Fruit fly (Drosophila melanogaster): ENCODE data around the gene CG3436.
A peak's percentile ranks its signal among the peaks of the same experiment; 100 is the strongest.

DNA sequence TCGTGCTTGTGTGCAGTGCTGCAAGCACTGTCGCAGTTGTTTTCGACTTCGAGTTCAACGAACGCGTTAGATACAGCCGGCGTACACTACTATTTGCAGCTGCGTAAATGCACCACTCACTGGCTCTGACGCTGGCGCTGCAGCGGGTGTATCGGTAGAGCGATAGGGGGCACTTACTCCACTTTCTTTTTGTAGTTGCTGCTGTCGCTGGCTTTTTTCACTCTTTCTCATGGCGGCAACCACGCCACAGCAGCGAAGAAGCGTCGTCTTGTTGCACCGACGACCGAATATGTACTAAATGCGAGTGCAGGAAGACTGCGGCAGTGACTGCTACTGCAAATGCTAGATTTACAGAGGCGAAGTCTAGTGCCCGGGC lies 34.4 kb upstream of the CG3436 start, which contains the start of gene CG4822:
- TF ChIP-seq CG1603 (tag; optimal IDR thresholded peaks at IDR 0.05): no peak
- no peak for TF ChIP-seq Six4 (GFP tag; optimal IDR thresholded peaks at IDR 0.05)
- TF ChIP-seq Asciz (GFP tag; optimal IDR thresholded peaks at IDR 0.05): no peak
- no peak for TF ChIP-seq luna (GFP tag; optimal IDR thresholded peaks at IDR 0.05)
- 0 out of 2 replicates have a peak, but pooled peaks have one; percentile 34 for TF ChIP-seq CG6272 (GFP tag; IDR thresholded peaks at IDR 0.05)

All from whole organism, embryonic.